Worm (Caenorhabditis elegans): ENCODE results near the gene F29B9.5.

ce11 chrIV:4665079-4665478 lies 12.9 kb downstream of the F29B9.5 start, which contains the start of gene F29B9.1:
- TF ChIP-seq elt-3 (tag; optimal IDR thresholded peaks at IDR 0.05), result no peak
- TF ChIP-seq snpc-4 (tag; optimal IDR thresholded peaks at IDR 0.05), result no peak
- TF ChIP-seq nhr-12 (tag; optimal IDR thresholded peaks at IDR 0.05), result no peak

All from whole organism, mixed stage, embryonic.